Fruit fly (Drosophila melanogaster) whole organism, larva: ENCODE data around the gene Obp8a.

Experiments
- noc ChIP-seq: fragments of 200-800 bp; sonication (Bioruptor generic); optimal IDR thresholded peaks from 3 replicates; lab custom pipeline; 2019; ENCODE audit warnings: missing biosample characterization, mild to moderate bottlenecking, missing genetic modification characterization, moderate library complexity

Gene Obp8a

dm6 chrX:9223182-9223581, 8.5 kb downstream of the Obp8a start, which contains the start of gene t:
t (minus strand) TSS chrX:9223257.
- peak; percentile 15 for TF ChIP-seq noc (tag; lab: Kevin White, UChicago)

DNA sequence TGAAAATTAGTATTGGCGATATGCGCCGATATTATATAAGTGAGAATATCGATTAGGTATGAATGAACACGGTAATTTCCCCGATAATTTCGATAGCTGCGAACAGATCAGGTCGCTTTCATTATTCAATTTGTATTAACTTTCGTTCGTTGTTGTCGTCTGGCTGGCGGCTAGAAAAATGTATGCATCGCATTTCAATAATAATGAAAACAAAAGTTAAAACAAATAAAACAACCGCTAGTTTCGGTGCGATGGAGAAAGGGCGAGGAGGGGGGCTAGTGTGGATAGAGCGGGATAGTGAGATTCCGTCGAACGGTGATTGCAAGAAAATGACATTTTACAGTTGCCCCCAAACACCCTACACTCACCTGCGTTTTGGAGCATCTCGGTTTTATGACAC, 9.7 kb downstream of the Obp8a start:
- TF ChIP-seq noc (tag; lab: Kevin White, UChicago), result no peak

dm6 chrX:9225137-9225536, 10.5 kb downstream of the Obp8a start, which contains the start of gene CG15370:
CG15370 (plus strand) TSS chrX:9225437.
- no peak for TF ChIP-seq noc (tag; lab: Kevin White, UChicago)

DNA sequence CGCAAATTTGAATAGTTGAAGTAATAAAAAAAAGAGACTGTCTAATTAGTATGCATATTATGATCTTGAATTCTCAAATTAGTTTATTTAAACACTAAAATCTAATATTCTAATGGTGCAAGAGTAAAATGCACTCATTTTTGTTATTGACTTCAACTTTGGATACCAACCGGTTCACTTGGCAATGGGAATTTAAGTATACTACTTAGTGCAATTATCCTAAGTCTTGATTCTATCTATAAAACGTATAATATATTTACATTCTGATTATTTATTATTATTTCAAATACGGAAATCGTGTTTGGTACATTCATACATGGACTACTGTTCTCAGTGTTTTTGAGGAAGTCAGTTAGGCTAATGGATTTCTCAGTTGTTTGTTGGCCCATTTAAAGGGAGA, 12.2 kb downstream of the Obp8a start, which contains the start of gene Gr8a:
Gr8a (plus strand) TSS at position 301 of the 400 bp plus-strand sequence.
- no peak for TF ChIP-seq noc (tag; lab: Kevin White, UChicago)

dm6 chrX:9232199-9232598, 17.5 kb downstream of the Obp8a start, which contains the start of gene CG12121:
CG12121 (minus strand) TSS chrX:9232378.
- no peak for TF ChIP-seq noc (tag; lab: Kevin White, UChicago)

- TF ChIP-seq noc (tag; lab: Kevin White, UChicago), result no peak
Observed at dm6 chrX:9236485-9236884, 21.8 kb downstream of the Obp8a start, which contains the start of gene Ir8a. Ir8a (minus strand) TSS chrX:9236585.

- TF ChIP-seq noc (tag; lab: Kevin White, UChicago), result no peak
Observed at dm6 chrX:9243417-9243884, 28.8 kb downstream of the Obp8a start, which contains the start of the genes mxc and Larp7. mxc (minus strand) TSS chrX:9243467. Larp7 (plus strand) TSS chrX:9243817.

- TF ChIP-seq noc (tag; lab: Kevin White, UChicago), result no peak
Observed at dm6 chrX:9247171-9247783, 32.6 kb downstream of the Obp8a start, which contains the start of the genes amx and Dsor1. amx (minus strand) TSS chrX:9247336. Dsor1 (plus strand) TSS chrX:9247342.

DNA sequence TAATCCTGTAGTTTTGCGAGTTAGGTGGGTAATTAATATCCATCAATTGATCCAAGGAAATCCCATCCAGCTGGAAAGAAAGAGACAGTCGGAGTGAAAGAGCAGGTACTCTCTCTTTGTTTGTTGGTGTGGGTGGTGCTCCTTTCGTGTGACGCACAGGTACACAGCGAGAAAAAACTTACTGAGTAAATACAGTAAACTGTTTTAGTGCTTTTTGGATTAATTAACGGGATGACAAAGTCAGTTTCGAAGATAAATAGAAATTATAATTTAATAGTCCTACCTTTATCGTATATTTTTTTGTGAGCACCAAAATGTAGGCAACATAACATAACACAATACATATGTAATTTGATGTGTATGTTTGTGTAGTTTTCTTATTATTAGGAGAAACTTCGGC, 33.4 kb downstream of the Obp8a start:
- no peak for TF ChIP-seq noc (tag; lab: Kevin White, UChicago)

DNA sequence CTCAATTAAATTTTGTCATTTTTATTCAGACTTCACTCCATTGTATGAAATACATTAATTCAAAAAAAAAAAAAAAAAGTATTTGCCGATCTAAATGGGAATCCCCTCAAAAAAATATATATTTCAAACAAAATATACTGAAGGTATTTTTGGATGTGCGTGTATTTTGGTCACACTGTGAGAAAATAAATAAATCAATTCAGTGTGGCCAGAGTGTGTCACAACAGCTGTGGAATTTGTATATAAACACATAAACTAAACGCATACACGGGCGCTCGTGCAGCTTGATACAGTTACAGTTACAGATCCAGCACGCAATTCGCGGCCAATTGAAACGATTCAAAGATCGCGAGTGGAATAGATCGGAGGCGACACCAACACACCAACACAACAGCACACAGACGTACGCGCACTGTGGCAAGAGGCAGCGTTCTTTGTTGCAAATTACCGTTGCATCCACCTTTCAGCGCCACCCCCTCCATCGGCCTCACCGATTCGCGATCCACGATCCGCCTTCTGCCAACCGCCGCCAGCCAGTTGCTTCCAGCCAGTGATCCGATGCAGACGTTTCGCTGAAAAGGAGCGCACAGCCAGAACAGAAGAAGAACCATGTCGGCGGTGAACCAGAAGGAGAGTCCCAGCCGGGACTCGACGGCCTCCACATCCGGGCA, 35.6 kb downstream of the Obp8a start, which contains the start of gene CG17754:
CG17754 (plus strand) TSS at position 260 of the 671 bp plus-strand sequence.
- no peak for TF ChIP-seq noc (tag; lab: Kevin White, UChicago)

DNA sequence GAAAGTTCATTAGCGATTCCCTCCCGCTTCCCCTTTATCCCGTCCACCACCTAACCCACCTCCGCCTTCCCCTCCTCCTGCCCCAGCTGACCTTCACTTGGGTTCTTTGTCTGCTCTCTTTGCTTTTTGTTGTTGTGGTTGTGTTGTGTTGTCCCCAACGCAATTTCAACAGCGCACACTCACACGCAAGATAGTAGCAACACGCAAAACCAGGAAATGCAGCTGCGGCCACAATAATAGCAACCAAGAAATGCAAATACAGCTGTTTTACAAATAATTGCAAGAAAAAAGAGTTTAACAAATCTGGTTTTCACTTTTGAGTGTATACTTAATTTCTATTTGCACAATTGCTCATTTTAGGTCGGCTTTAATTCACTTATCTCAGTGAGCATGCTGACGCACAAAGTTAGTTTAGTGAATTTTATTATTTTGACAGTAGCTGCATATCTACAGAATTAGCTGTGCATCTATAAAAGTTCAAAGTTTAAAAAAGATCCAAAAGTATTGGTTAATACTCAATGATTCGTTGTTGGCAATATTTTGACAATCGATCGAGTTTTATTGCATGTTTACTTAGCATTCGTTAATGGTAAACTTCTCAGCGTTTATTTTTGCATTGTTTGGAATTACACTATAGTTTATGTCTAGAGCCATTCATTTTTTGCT, 36.7 kb downstream of the Obp8a start:
- no peak for TF ChIP-seq noc (tag; lab: Kevin White, UChicago)

- no peak for TF ChIP-seq noc (tag; lab: Kevin White, UChicago)
Observed at dm6 chrX:9252051-9252708, 37.5 kb downstream of the Obp8a start.

dm6 chrX:9255021-9255420, 40.3 kb downstream of the Obp8a start:
- no peak for TF ChIP-seq noc (tag; lab: Kevin White, UChicago)

DNA sequence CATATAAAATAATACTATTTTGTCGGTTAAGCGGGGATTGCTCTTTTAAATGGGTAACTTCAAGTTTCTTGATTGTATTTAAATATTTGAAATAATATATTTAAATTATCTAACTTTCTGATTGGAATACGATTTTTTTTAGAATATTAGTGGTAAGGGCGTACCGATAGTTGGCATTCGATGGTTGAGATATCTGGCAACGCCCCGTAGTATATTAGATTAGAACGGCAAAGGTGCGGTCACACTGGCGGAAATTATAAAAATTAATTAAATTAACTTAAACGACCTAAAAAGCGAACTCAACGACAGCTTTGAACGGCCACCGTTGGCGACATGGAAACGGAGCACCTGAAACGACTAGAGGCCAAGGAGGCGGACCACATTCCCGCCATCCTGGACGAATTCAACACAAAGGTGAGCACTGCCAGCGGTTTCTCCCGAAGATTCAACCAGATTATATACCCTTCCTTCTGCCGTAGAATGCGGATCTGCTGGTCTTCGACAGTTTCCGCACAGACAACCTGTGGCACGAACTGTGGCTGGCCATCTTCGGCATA, 41.4 kb downstream of the Obp8a start, which contains the start of gene ric8a:
ric8a (plus strand) TSS at position 205 of the 557 bp plus-strand sequence.
- no peak for TF ChIP-seq noc (tag; lab: Kevin White, UChicago)
